Worm (Caenorhabditis elegans): Measurements from ENCODE around the gene F14H12.3.

DNA sequence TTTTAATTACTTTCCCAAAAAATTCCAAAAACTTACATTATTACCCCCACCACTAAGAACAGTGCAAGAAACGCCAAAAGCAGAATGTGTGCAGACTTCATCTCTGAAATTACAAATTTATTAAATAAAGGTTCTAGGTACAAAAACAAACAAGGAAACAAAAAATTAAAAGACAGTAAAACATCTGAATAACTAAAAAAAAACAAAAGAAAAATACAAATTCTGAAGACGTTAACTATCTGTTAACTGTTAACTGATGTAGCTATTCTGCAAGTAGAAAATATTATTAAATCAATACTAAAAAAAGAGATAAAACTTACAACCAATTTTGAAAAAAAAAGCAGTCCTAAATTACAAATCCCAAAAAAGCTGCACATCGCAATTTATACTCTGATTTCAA lies 27.4 kb downstream of the F14H12.3 start, which contains the start of gene R160.13:
- TF ChIP-seq mxl-1 (tag; optimal IDR thresholded peaks at IDR 0.05), result no peak
- TF ChIP-seq Y53F4B.3 (GFP tag; IDR thresholded peaks at IDR 0.05), result no peak
